Fruit fly (Drosophila melanogaster): ENCODE data around the gene CG43784.

CG43784 gene

DNA sequence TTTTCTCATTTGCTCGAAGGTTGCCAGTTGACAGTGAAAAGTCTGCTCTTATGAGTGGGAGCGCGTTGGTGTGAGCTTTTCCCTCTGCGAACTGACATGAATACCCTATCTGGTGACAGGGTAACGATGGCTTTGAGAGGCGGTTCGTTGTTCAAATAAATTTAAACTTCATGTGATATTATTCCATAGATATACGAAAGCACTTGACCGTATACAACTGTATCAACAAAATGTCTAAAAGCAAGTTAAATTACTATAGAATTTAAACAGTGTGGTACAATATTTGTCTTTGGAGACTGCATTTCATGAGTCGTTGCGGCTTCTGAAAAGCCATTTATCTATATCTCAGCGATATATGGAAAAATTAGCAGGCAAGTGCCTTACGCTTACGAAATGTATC is 6.1 kb upstream of the CG43784 start (continued):
- TF ChIP-seq Bteb2 (GFP tag; optimal IDR thresholded peaks at IDR 0.05) (no peak), fd102C (GFP tag; optimal IDR thresholded peaks at IDR 0.05) (no peak), Camta (GFP tag; optimal IDR thresholded peaks at IDR 0.05) (peak; percentile 19), CG12219 (GFP tag; optimal IDR thresholded peaks at IDR 0.05) (peak; percentile 25), onecut (GFP tag; IDR thresholded peaks at IDR 0.05) (peak; percentile 11; the same call in 1 of the 2 replicates), fd96Cb (tag; optimal IDR thresholded peaks at IDR 0.05) (peak; percentile 7), ssp (GFP tag; IDR thresholded peaks at IDR 0.05) (0 out of 2 replicates have a peak, but pooled peaks have one; percentile 13), exex (tag; optimal IDR thresholded peaks at IDR 0.05) (no peak), CG3995 (GFP tag; optimal IDR thresholded peaks at IDR 0.05) (no peak), ATbp (GFP tag; optimal IDR thresholded peaks at IDR 0.05) (peak; percentile 20), tio (GFP tag; optimal IDR thresholded peaks at IDR 0.05) (peak; percentile 36), lmd (GFP tag; IDR thresholded peaks at IDR 0.05) (peak; percentile 57), CG10147 (GFP tag; optimal IDR thresholded peaks at IDR 0.05) (peak; percentile 4), pan (optimal IDR thresholded peaks at IDR 0.05) (no peak), pan (GFP tag; optimal IDR thresholded peaks at IDR 0.05 in 1 of 2, IDR thresholded peaks at IDR 0.05 in 1 of 2) (peak in 1 of 2 experiments; percentile 62), CG7987 (GFP tag; optimal IDR thresholded peaks at IDR 0.05) (no peak), CG10209 (GFP tag; optimal IDR thresholded peaks at IDR 0.05) (peak; percentile 33), CG18599 (GFP tag; optimal IDR thresholded peaks at IDR 0.05) (peak; percentile 22), Max (GFP tag; optimal IDR thresholded peaks at IDR 0.05) (no peak), CG31224 (GFP tag; IDR thresholded peaks at IDR 0.05) (no peak), pho (GFP tag; optimal IDR thresholded peaks at IDR 0.05) (no peak), az2 (GFP tag; optimal IDR thresholded peaks at IDR 0.05) (peak; percentile 34), Mad (GFP tag; optimal IDR thresholded peaks at IDR 0.05) (no peak), CG2678 (tag; optimal IDR thresholded peaks at IDR 0.05) (peak; percentile 67), Hsf (GFP tag; optimal IDR thresholded peaks at IDR 0.05) (peak; percentile 15), mirr (GFP tag; optimal IDR thresholded peaks at IDR 0.05) (no peak), CG2889 (GFP tag; IDR thresholded peaks at IDR 0.05) (0 out of 3 replicates have a peak, but pooled peaks have one; percentile 18), tgo (GFP tag; IDR thresholded peaks at IDR 0.05) (0 out of 3 replicates have a peak, but pooled peaks have one; percentile 20), CG15514 (GFP tag; optimal IDR thresholded peaks at IDR 0.05) (peak; percentile 10), CG34224 (GFP tag; IDR thresholded peaks at IDR 0.05; ENCODE audit: partially characterized antibody) (no peak), CG33213 (GFP tag; optimal IDR thresholded peaks at IDR 0.05) (no peak), nom (GFP tag; optimal IDR thresholded peaks at IDR 0.05) (no peak), mld (GFP tag; IDR thresholded peaks at IDR 0.05; ENCODE audit: partially characterized antibody) (no peak), Drgx (GFP tag; IDR thresholded peaks at IDR 0.05) (no peak)

DNA sequence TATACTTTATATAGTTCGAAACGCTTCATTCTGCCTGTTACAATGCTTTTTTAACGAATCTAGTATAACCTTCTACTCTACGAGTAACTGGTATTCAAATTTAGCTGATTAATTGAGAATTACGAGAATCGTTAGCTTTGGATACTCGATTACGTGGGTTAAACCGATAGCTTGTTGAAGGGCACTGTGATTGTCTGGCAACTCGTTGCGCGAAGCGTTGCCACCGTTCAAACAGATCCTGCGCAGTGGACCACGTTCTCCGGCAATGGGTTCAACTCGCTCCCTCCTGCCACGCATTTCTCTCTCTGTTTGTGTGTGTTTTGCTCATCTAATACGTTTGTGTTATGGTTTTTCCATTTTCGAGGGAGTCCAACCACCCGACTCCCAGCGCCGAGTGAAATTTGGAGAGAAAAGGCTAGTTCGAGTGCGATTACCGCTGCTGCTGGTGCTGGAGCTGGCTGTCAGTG is 2.8 kb upstream of the CG43784 start, which contains the start of gene Nep3:
Gene Nep3 (plus strand): TSS at position 417 of the 467 bp plus-strand sequence.
- peak; percentile 38; the same call in 1 of the 2 replicates for TF ChIP-seq Dref (GFP tag; IDR thresholded peaks at IDR 0.05)
- no peak for TF ChIP-seq danr (GFP tag; IDR thresholded peaks at IDR 0.05)
- TF ChIP-seq kay (GFP tag; optimal IDR thresholded peaks at IDR 0.05) = no peak
- peak; percentile 98 for TF ChIP-seq ewg (GFP tag; optimal IDR thresholded peaks at IDR 0.05)
- no peak for TF ChIP-seq CG4854 (GFP tag; optimal IDR thresholded peaks at IDR 0.05)
- TF ChIP-seq z (GFP tag; IDR thresholded peaks at IDR 0.05) = peak; percentile 72; the same call in 2 of the 3 replicates
- TF ChIP-seq knrl (GFP tag; IDR thresholded peaks at IDR 0.05; ENCODE audit: partially characterized antibody) = 0 out of 3 replicates have a peak, but pooled peaks have one; percentile 29
- TF ChIP-seq pzg (GFP tag; optimal IDR thresholded peaks at IDR 0.05) = peak; percentile 35
- TF ChIP-seq fru (optimal IDR thresholded peaks at IDR 0.05) = no peak
- TF ChIP-seq CG8290 (GFP tag; optimal IDR thresholded peaks at IDR 0.05) = no peak
- TF ChIP-seq CG8290 (tag; optimal IDR thresholded peaks at IDR 0.05) = peak in 1 of 2 experiments; percentile 10
- peak; percentile 20; the same call in 1 of the 2 replicates for TF ChIP-seq amos (GFP tag; IDR thresholded peaks at IDR 0.05; ENCODE audit: partially characterized antibody)
- TF ChIP-seq CG11560 (tag; IDR thresholded peaks at IDR 0.05) = peak; percentile 71; the same call in 2 of the 3 replicates
- TF ChIP-seq Trl (optimal IDR thresholded peaks at IDR 0.05) = peak in 1 of 2 experiments; percentile 5
- no peak for TF ChIP-seq Trl (GFP tag; optimal IDR thresholded peaks at IDR 0.05)
- TF ChIP-seq CG2129 (GFP tag; IDR thresholded peaks at IDR 0.05; ENCODE audit: partially characterized antibody) = no peak
- peak; percentile 11 for TF ChIP-seq BEAF-32 (GFP tag; optimal IDR thresholded peaks at IDR 0.05)
- TF ChIP-seq Nf-YB (GFP tag; optimal IDR thresholded peaks at IDR 0.05) = no peak
